Worm (Caenorhabditis elegans): ENCODE results near the gene mrpl-49.

The mrpl-49 gene

DNA sequence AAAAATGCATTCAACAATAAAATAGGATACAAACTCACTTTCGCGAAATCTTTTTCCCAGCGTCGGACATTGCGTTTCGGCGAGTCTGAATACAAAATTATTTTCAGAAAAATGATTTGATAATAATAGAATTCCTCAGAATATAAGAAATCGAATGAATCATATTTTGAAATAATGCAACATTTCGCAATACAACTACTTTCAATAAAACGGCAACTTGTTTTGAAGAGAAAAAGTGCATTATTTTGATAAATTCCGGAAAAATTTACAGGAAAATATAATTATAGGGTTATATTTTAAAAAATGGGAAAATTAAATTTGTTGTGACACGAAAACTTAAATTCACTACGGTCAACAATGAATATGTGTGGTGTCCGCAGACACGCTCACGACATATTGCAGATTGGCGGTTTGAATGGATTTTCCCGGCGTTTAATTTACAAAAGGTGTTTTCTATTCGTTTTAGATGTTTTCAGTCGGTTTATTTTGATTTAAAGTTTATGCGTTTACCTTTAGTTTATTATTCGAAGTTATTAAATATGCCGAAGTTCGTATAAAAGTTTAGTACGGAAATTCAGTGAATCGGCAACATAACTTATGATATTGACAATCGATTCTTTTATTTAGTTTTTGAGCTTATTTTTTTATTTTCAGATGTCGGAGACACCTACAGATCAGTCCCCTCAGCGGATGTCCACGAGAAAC is 35.0 kb downstream of the mrpl-49 start, which contains the start of the genes abcf-1 and scc-3:
Gene abcf-1 (minus strand): TSS at position 85 of the 705 bp plus-strand sequence.
Gene scc-3 (plus strand): TSS at position 655 of the 705 bp plus-strand sequence.
- no peak for TF ChIP-seq pes-1 (GFP tag; IDR thresholded peaks at IDR 0.05)
- TF ChIP-seq sea-1 (GFP tag; conservative IDR thresholded peaks at IDR 0.05): no peak
- TF ChIP-seq F13C5.2 (tag; optimal IDR thresholded peaks at IDR 0.05): peak; percentile 20

DNA sequence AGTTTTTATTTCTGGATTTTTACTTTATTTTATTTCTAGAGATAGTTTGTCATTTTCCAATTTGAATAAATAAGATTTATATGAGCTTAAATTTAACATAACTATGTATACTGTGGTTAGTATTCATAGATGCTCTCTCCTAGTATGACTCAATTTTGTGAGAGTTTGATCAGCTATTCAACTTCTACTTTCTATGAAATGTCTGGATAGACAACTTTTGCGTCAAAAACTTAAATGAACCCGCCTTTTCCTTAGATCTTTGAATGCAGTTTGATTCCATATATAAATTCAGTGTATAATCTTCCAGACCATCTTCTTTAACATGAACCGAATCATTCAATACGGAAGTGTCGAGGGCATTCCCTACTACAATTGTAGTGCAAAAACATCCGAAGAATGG is 40.5 kb downstream of the mrpl-49 start, which contains the start of gene srt-43:
Gene srt-43 (plus strand): TSS at position 301 of the 400 bp plus-strand sequence.
- no peak for TF ChIP-seq B0310.2 (tag; optimal IDR thresholded peaks at IDR 0.05)
- TF ChIP-seq sea-1 (GFP tag; conservative IDR thresholded peaks at IDR 0.05): no peak
- TF ChIP-seq hnd-1 (tag; optimal IDR thresholded peaks at IDR 0.05): no peak
- no peak for TF ChIP-seq ceh-13 (GFP tag; optimal IDR thresholded peaks at IDR 0.05)
- no peak for TF ChIP-seq ceh-36 (tag; optimal IDR thresholded peaks at IDR 0.05)
- TF ChIP-seq tbx-37 (GFP tag; conservative IDR thresholded peaks at IDR 0.05): no peak
- TF ChIP-seq ama-1 (optimal IDR thresholded peaks at IDR 0.05): no peak
- no peak for TF ChIP-seq scrt-1 (GFP tag; IDR thresholded peaks at IDR 0.05)
- TF ChIP-seq F13C5.2 (tag; optimal IDR thresholded peaks at IDR 0.05): no peak
- TF ChIP-seq aly-1 (tag; optimal IDR thresholded peaks at IDR 0.05): no peak
- no peak for TF ChIP-seq pes-1 (GFP tag; IDR thresholded peaks at IDR 0.05)
- no peak for TF ChIP-seq flt-1 (GFP tag; IDR thresholded peaks at IDR 0.05)

DNA sequence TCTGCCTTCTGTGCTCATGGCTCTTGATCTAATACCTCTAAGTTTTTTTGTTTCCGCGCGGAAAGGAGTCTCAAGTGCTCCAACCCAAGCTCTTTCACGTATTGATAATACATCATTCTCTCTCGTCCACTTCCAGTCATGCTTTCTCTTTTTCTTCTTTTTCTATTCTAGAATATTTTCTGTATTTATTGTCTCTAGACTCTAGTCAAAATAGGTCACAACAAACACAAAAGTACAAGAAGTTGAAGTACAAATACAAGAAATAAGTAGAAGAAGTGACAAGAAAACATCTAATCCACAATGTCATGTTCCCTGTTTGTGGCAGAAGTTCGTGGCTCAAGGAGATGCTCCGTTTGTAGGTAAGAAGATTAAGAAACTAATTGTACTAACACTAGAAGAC is 44.8 kb downstream of the mrpl-49 start, which contains the start of gene ZC455.1:
Gene ZC455.1 (plus strand): TSS at position 301 of the 400 bp plus-strand sequence.
- TF ChIP-seq hmg-4 (GFP tag; optimal IDR thresholded peaks at IDR 0.05): no peak
- TF ChIP-seq F13C5.2 (tag; optimal IDR thresholded peaks at IDR 0.05): no peak
- TF ChIP-seq tbx-37 (GFP tag; conservative IDR thresholded peaks at IDR 0.05): no peak
- no peak for TF ChIP-seq tbx-11 (GFP tag; IDR thresholded peaks at IDR 0.05)

DNA sequence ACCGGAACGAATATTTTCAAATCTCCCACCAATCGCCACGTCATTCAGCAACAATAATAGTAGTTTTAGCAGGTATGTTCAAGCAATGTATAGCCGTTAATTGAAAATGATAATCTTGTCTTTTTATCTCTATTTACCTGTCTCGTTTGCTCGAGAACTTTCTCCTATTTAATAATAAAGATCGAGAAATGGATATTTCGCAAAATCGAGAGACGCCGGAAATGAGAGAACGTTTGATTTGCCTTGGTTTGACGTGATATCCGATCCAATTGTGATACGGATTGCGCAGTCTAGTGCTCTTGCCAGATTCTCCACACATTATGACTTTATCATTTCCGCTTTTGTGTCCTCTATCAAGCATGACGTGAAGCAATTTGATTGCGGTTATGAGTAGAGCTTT is 45.4 kb downstream of the mrpl-49 start:
- TF ChIP-seq pes-1 (GFP tag; IDR thresholded peaks at IDR 0.05) (no peak), tra-4 (tag; optimal IDR thresholded peaks at IDR 0.05) (no peak), B0310.2 (tag; optimal IDR thresholded peaks at IDR 0.05) (no peak), ceh-36 (tag; optimal IDR thresholded peaks at IDR 0.05) (no peak), tbx-37 (GFP tag; conservative IDR thresholded peaks at IDR 0.05) (no peak), scrt-1 (GFP tag; IDR thresholded peaks at IDR 0.05) (no peak), ceh-13 (GFP tag; optimal IDR thresholded peaks at IDR 0.05) (no peak), aly-1 (tag; optimal IDR thresholded peaks at IDR 0.05) (no peak), ama-1 (optimal IDR thresholded peaks at IDR 0.05) (no peak), ets-7 (tag; optimal IDR thresholded peaks at IDR 0.05) (no peak), hnd-1 (tag; optimal IDR thresholded peaks at IDR 0.05) (no peak), hmg-4 (GFP tag; optimal IDR thresholded peaks at IDR 0.05) (no peak), F13C5.2 (tag; optimal IDR thresholded peaks at IDR 0.05) (no peak), sea-1 (GFP tag; conservative IDR thresholded peaks at IDR 0.05) (no peak), flt-1 (GFP tag; IDR thresholded peaks at IDR 0.05) (no peak), hmbx-1 (tag; optimal IDR thresholded peaks at IDR 0.05) (no peak), tbx-11 (GFP tag; IDR thresholded peaks at IDR 0.05) (no peak)

Measured in whole organism, early embryonic.